Fruit fly (Drosophila melanogaster) whole organism, embryonic: ENCODE data around the gene Nf-YC.

ENCODE experiments used
- Antp ChIP-seq: fragments of 200-800 bp; sonication (Bioruptor generic); optimal IDR thresholded peaks from 3 replicates; lab custom pipeline; 2016; ENCODE audit warnings: missing biosample characterization, missing genetic modification characterization
- Atf-2 ChIP-seq: fragments of 200-800 bp; sonication (Bioruptor generic); optimal IDR thresholded peaks from 2 replicates; lab custom pipeline; 2016; ENCODE audit warnings: missing biosample characterization, missing genetic modification characterization
- Bgb ChIP-seq: fragments of 200-800 bp; sonication (Bioruptor generic); IDR thresholded peaks from 2 replicates; pipeline ENCODE4 v1.3.6; 2022; ENCODE audit warnings: missing biosample characterization, missing genetic modification characterization; ENCODE audit not compliant: partially characterized antibody
- CG10209 ChIP-seq: fragments of 200-800 bp; sonication (Bioruptor generic); optimal IDR thresholded peaks from 3 replicates; lab custom pipeline; 2017; ENCODE audit warnings: missing biosample characterization, mild to moderate bottlenecking, missing genetic modification characterization, missing genetic modification reagents
- CG10321 ChIP-seq: fragments of 200-800 bp; sonication (Bioruptor generic); IDR thresholded peaks from 2 replicates; pipeline ENCODE4 v1.3.6; 2022; ENCODE audit warnings: missing biosample characterization, missing genetic modification characterization
- CG12744 ChIP-seq: fragments of 200-800 bp; sonication (Bioruptor generic); optimal IDR thresholded peaks from 2 replicates; lab custom pipeline; 2016; ENCODE audit warnings: missing biosample characterization, missing genetic modification characterization
- CG13624 ChIP-seq: fragments of 200-800 bp; sonication (Bioruptor generic); optimal IDR thresholded peaks from 2 replicates; lab custom pipeline; 2016; ENCODE audit warnings: missing biosample characterization, missing genetic modification characterization
- CG14050 ChIP-seq: fragments of 200-800 bp; sonication (Bioruptor generic); IDR thresholded peaks from 3 replicates; pipeline ENCODE4 v1.3.6; 2022; ENCODE audit warnings: missing biosample characterization, missing genetic modification characterization
- CG15479 ChIP-seq: fragments of 200-800 bp; sonication (Bioruptor generic); optimal IDR thresholded peaks from 3 replicates; lab custom pipeline; 2019; ENCODE audit warnings: missing biosample characterization, mild to moderate bottlenecking, missing genetic modification characterization, moderate library complexity
- CG17385 ChIP-seq: fragments of 200-800 bp; sonication (Bioruptor generic); optimal IDR thresholded peaks from 3 replicates; lab custom pipeline; 2018; ENCODE audit warnings: missing biosample characterization, mild to moderate bottlenecking, missing genetic modification characterization
- CG18619 ChIP-seq: fragments of 200-800 bp; sonication (Bioruptor generic); optimal IDR thresholded peaks from 3 replicates; lab custom pipeline; 2017; ENCODE audit warnings: missing biosample characterization, mild to moderate bottlenecking, missing genetic modification characterization
- CG18764 ChIP-seq: fragments of 200-800 bp; sonication (Bioruptor generic); optimal IDR thresholded peaks from 3 replicates; lab custom pipeline; 2016; ENCODE audit warnings: missing biosample characterization, missing genetic modification characterization
- CG34376 ChIP-seq: fragments of 200-800 bp; sonication (Bioruptor generic); optimal IDR thresholded peaks from 2 replicates; lab custom pipeline; 2018; ENCODE audit warnings: missing biosample characterization, mild to moderate bottlenecking, missing genetic modification characterization
- CG43689 ChIP-seq: fragments of 200-800 bp; sonication (Bioruptor generic); IDR thresholded peaks from 2 replicates; pipeline ENCODE4 v1.3.6; 2022; ENCODE audit warnings: missing biosample characterization, missing genetic modification characterization
- CG4424 ChIP-seq: fragments of 200-800 bp; sonication (Bioruptor generic); optimal IDR thresholded peaks from 3 replicates; lab custom pipeline; 2016; ENCODE audit warnings: missing biosample characterization, missing genetic modification characterization
- CG5180 ChIP-seq: fragments of 200-800 bp; sonication (Bioruptor generic); optimal IDR thresholded peaks from 3 replicates; lab custom pipeline; 2017; ENCODE audit warnings: missing biosample characterization, missing genetic modification characterization, mild to moderate bottlenecking, moderate library complexity, missing genetic modification reagents
- CG6654 ChIP-seq: fragments of 200-800 bp; sonication (Bioruptor generic); optimal IDR thresholded peaks from 2 replicates; lab custom pipeline; 2017; ENCODE audit warnings: missing biosample characterization, mild to moderate bottlenecking, missing genetic modification characterization
- CG9932 ChIP-seq: fragments of 200-800 bp; sonication (Bioruptor generic); IDR thresholded peaks from 2 replicates; pipeline ENCODE4 v1.3.6; 2022; ENCODE audit warnings: missing biosample characterization, missing genetic modification characterization
- CHES-1-like ChIP-seq: fragments of 200-800 bp; sonication (Bioruptor generic); optimal IDR thresholded peaks from 2 replicates; lab custom pipeline; 2016; ENCODE audit warnings: missing biosample characterization, missing genetic modification characterization
- D ChIP-seq, 2 experiments: fragments of 200-800 bp in 1 of 2; fragments of >200 bp in 1 of 2; sonication (Bioruptor generic) in 1 of 2; optimal IDR thresholded peaks; 2 replicates in 1 of 2; 3 replicates in 1 of 2; lab custom pipeline; 2017; ENCODE audit warnings: mild to moderate bottlenecking in 1 of 2, missing biosample characterization in 1 of 2, missing genetic modification characterization in 1 of 2, missing genetic modification reagents in 1 of 2
- Deaf1 ChIP-seq: fragments of 200-800 bp; optimal IDR thresholded peaks from 3 replicates; lab custom pipeline; 2019; ENCODE audit warnings: missing biosample characterization, mild to moderate bottlenecking, missing genetic modification characterization, moderate library complexity
- H2.0 ChIP-seq: fragments of 200-800 bp; sonication (Bioruptor generic); IDR thresholded peaks from 2 replicates; pipeline ENCODE4 v1.3.6; 2022; ENCODE audit warnings: missing biosample characterization, missing genetic modification characterization
- Hey ChIP-seq: fragments of 200-800 bp; sonication (Bioruptor generic); optimal IDR thresholded peaks from 3 replicates; lab custom pipeline; 2018; ENCODE audit warnings: missing biosample characterization, mild to moderate bottlenecking, missing genetic modification characterization
- Hsf ChIP-seq: fragments of 200-800 bp; sonication (Bioruptor generic); optimal IDR thresholded peaks from 3 replicates; lab custom pipeline; 2016; ENCODE audit warnings: missing biosample characterization, missing genetic modification characterization
- Kr ChIP-seq: fragments of 200-800 bp; sonication (Bioruptor generic); optimal IDR thresholded peaks from 2 replicates; lab custom pipeline; 2017; ENCODE audit warnings: missing biosample characterization, mild to moderate bottlenecking, missing genetic modification characterization
- MESR4 ChIP-seq: fragments of 200-800 bp; sonication (Bioruptor generic); optimal IDR thresholded peaks from 2 replicates; lab custom pipeline; 2018; ENCODE audit warnings: missing biosample characterization, mild to moderate bottlenecking, missing genetic modification characterization, moderate library complexity
- Myb ChIP-seq: fragments of 200-800 bp; sonication (Bioruptor generic); optimal IDR thresholded peaks from 2 replicates; lab custom pipeline; 2016; ENCODE audit warnings: missing biosample characterization, missing genetic modification characterization
- Optix ChIP-seq: fragments of 200-800 bp; sonication (Bioruptor generic); IDR thresholded peaks from 3 replicates; pipeline ENCODE4 v1.3.6; 2022; ENCODE audit warnings: missing biosample characterization, missing genetic modification characterization
- Side ChIP-seq: fragments of 200-800 bp; sonication (Bioruptor generic); optimal IDR thresholded peaks from 2 replicates; lab custom pipeline; 2016; ENCODE audit warnings: missing biosample characterization, missing genetic modification characterization
- Six4 ChIP-seq: fragments of 200-800 bp; sonication (Bioruptor generic); optimal IDR thresholded peaks from 2 replicates; lab custom pipeline; 2016; ENCODE audit warnings: missing biosample characterization, missing genetic modification characterization
- Trl ChIP-seq, 3 experiments: fragments of >200 bp in 2 of 3; fragments of 200-800 bp in 1 of 3; sonication (Bioruptor generic) in 1 of 3; optimal IDR thresholded peaks; 2 replicates in 1 of 3; 3 replicates in 2 of 3; lab custom pipeline; 2016 to 2017; ENCODE audit warnings: missing biosample characterization in 1 of 3, missing genetic modification characterization in 1 of 3
- abd-A ChIP-seq: fragments of 200-800 bp; sonication (Bioruptor generic); optimal IDR thresholded peaks from 3 replicates; lab custom pipeline; 2019; ENCODE audit warnings: missing biosample characterization, mild to moderate bottlenecking, missing genetic modification characterization, moderate library complexity
- az2 ChIP-seq: fragments of 200-800 bp; sonication (Bioruptor generic); optimal IDR thresholded peaks from 3 replicates; lab custom pipeline; 2016; ENCODE audit warnings: missing biosample characterization, missing genetic modification characterization
- br ChIP-seq: fragments of >200 bp; optimal IDR thresholded peaks from 2 replicates; lab custom pipeline; 2017
- cato ChIP-seq: fragments of 200-800 bp; sonication (Bioruptor generic); optimal IDR thresholded peaks from 2 replicates; lab custom pipeline; 2016; ENCODE audit warnings: missing biosample characterization, missing genetic modification characterization, borderline replicate concordance
- dm ChIP-seq: fragments of 200-800 bp; sonication (Bioruptor generic); optimal IDR thresholded peaks from 3 replicates; lab custom pipeline; 2016; ENCODE audit warnings: missing biosample characterization, missing genetic modification characterization
- ftz-f1 ChIP-seq: fragments of 200-800 bp; sonication (Bioruptor generic); optimal IDR thresholded peaks from 2 replicates; lab custom pipeline; 2016; ENCODE audit warnings: missing biosample characterization, missing genetic modification characterization
- h ChIP-seq: fragments of >200 bp; optimal IDR thresholded peaks from 2 replicates; lab custom pipeline; 2017
- hbn ChIP-seq: fragments of 200-800 bp; sonication (Bioruptor generic); IDR thresholded peaks from 2 replicates; pipeline ENCODE4 v1.3.6; 2022; ENCODE audit warnings: missing biosample characterization, missing genetic modification characterization; ENCODE audit not compliant: partially characterized antibody
- hth ChIP-seq: fragments of >200 bp; optimal IDR thresholded peaks from 2 replicates; lab custom pipeline; 2017; ENCODE audit warnings: inconsistent platforms
- lbe ChIP-seq: fragments of 200-800 bp; sonication (Bioruptor generic); optimal IDR thresholded peaks from 2 replicates; lab custom pipeline; 2016; ENCODE audit warnings: missing biosample characterization, mild to moderate bottlenecking, missing genetic modification characterization
- lmd ChIP-seq: fragments of 200-800 bp; sonication (Bioruptor generic); IDR thresholded peaks from 2 replicates; pipeline ENCODE4 v1.3.6; 2022; ENCODE audit warnings: missing biosample characterization, missing genetic modification characterization
- oc ChIP-seq: fragments of 200-800 bp; sonication (Bioruptor generic); optimal IDR thresholded peaks from 2 replicates; lab custom pipeline; 2018; ENCODE audit warnings: missing biosample characterization, mild to moderate bottlenecking, missing genetic modification characterization, moderate library complexity
- peb ChIP-seq: fragments of 200-800 bp; sonication (Bioruptor generic); IDR thresholded peaks from 2 replicates; pipeline ENCODE4 v1.3.6; 2022; ENCODE audit warnings: missing biosample characterization, missing genetic modification characterization
- pfk ChIP-seq: fragments of 200-800 bp; sonication (Bioruptor generic); optimal IDR thresholded peaks from 2 replicates; lab custom pipeline; 2018; ENCODE audit warnings: missing biosample characterization, mild to moderate bottlenecking, missing genetic modification characterization, moderate library complexity
- tio ChIP-seq: fragments of 200-800 bp; sonication (Bioruptor generic); optimal IDR thresholded peaks from 2 replicates; lab custom pipeline; 2017; ENCODE audit warnings: missing biosample characterization, missing genetic modification characterization, inconsistent platforms
- tll ChIP-seq, 2 experiments: fragments of 200-800 bp in 1 of 2; fragments of >200 bp in 1 of 2; sonication (Bioruptor generic) in 1 of 2; optimal IDR thresholded peaks; 2 replicates each; lab custom pipeline; 2017 to 2019; ENCODE audit warnings: missing biosample characterization in 2 of 2, missing genetic modification characterization in 2 of 2, mild to moderate bottlenecking in 1 of 2, moderate library complexity in 1 of 2

Nf-YC gene

dm6 chrX:6862521-6863288 lies 42.0 kb upstream of the Nf-YC start (continued):
- peak; percentile 8 for TF ChIP-seq dm (GFP tag; lab: Kevin White, UChicago)
- TF ChIP-seq hbn (GFP tag; lab: Robert Waterston, UW), result 0 out of 2 replicates have a peak, but pooled peaks have one; percentile 25
- TF ChIP-seq CG5180, result peak; percentile 68
- TF ChIP-seq h (lab: Kevin White, UChicago), result no peak
- TF ChIP-seq abd-A, result peak; percentile 92
- peak; percentile 65 for TF ChIP-seq D (optimal IDR thresholded peaks at IDR 0.05; lab: Kevin White, UChicago)
- no peak for TF ChIP-seq D (GFP tag; optimal IDR thresholded peaks at IDR 0.05; lab: Kevin White, UChicago)
- peak; percentile 1 for TF ChIP-seq oc (tag; lab: Kevin White, UChicago)
- peak; percentile 70 for TF ChIP-seq pfk (GFP tag; lab: Kevin White, UChicago)
- TF ChIP-seq Deaf1 (tag; lab: Kevin White, UChicago), result peak; percentile 99
- TF ChIP-seq CG43689 (GFP tag; lab: Robert Waterston, UW), result no peak
- peak; percentile 78 for TF ChIP-seq CG10209 (GFP tag; lab: Kevin White, UChicago)
- TF ChIP-seq tll (GFP tag; optimal IDR thresholded peaks at IDR 0.05; lab: Kevin White, UChicago), result peak in 1 of 2 experiments; percentile 8
- TF ChIP-seq CG12744 (GFP tag; lab: Kevin White, UChicago), result no peak
- TF ChIP-seq peb (GFP tag; lab: Robert Waterston, UW), result no peak
- TF ChIP-seq CG4424 (GFP tag; lab: Kevin White, UChicago), result no peak
- peak; percentile 6; the same call in 1 of the 2 replicates for TF ChIP-seq CG9932 (GFP tag; lab: Robert Waterston, UW)
- peak; percentile 7 to 52 for TF ChIP-seq Trl (optimal IDR thresholded peaks at IDR 0.05; lab: Kevin White, UChicago)
- no peak for TF ChIP-seq Trl (GFP tag; optimal IDR thresholded peaks at IDR 0.05; lab: Kevin White, UChicago)
- TF ChIP-seq CG13624 (GFP tag; lab: Kevin White, UChicago), result peak; percentile 3
- TF ChIP-seq CG10321, result peak; percentile 49; the same call in 1 of the 2 replicates
- peak; percentile 78 for TF ChIP-seq CG15479 (GFP tag; lab: Kevin White, UChicago)
- TF ChIP-seq Six4 (GFP tag; lab: Kevin White, UChicago), result no peak

DNA sequence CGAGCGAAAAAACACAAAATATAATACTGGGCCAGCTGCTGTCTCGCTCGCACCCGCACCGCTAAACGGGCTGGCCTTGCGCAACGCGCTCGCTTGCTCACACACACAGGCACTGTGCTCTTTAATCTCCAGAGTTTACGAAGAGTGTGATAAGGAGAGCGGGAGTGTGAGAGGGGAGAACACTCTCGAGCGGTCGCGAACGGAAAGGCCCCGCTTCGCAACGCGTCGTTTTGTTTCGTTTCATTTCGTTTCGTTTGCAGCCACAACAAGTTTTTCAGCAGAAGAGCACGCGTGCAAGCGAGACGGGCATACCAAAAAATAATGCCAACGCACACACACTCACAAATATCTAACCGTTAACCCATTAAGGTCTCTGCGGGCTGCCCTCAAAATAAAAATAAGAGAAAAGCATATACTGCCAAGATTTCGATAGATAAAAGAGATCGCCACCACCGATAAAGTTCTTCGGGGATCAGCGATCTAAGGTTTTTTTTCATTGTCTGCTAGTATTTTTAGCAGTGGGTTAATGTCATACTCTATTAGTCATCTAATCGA lies 40.9 kb upstream of the Nf-YC start:
- TF ChIP-seq Side (GFP tag; lab: Kevin White, UChicago) (no peak), MESR4 (GFP tag; lab: Kevin White, UChicago) (no peak), cato (GFP tag; lab: Kevin White, UChicago) (no peak), Myb (GFP tag; lab: Kevin White, UChicago) (peak; percentile 51), tll (GFP tag; optimal IDR thresholded peaks at IDR 0.05; lab: Kevin White, UChicago) (no peak), hth (lab: Kevin White, UChicago) (no peak), Bgb (peak; percentile 32; the same call in 1 of the 2 replicates), CG34376 (peak; percentile 88), Hsf (GFP tag; lab: Kevin White, UChicago) (peak; percentile 43), dm (GFP tag; lab: Kevin White, UChicago) (peak; percentile 10), Optix (GFP tag; lab: Robert Waterston, UW) (peak; percentile 70; the same call in 2 of the 3 replicates), lmd (GFP tag; lab: Robert Waterston, UW) (peak; percentile 69), CG17385 (GFP tag; lab: Kevin White, UChicago) (peak; percentile 37), H2.0 (GFP tag; lab: Robert Waterston, UW) (peak; percentile 48; the same call in 1 of the 2 replicates), Atf-2 (GFP tag; lab: Kevin White, UChicago) (no peak), br (no peak), ftz-f1 (GFP tag; lab: Kevin White, UChicago) (peak; percentile 90), lbe (peak; percentile 36), CG18619 (GFP tag; lab: Kevin White, UChicago) (peak; percentile 9), Kr (GFP tag; lab: Kevin White, UChicago) (peak; percentile 81), CG18764 (GFP tag; lab: Kevin White, UChicago) (no peak), Hey (tag; lab: Kevin White, UChicago) (peak; percentile 52), az2 (GFP tag; lab: Kevin White, UChicago) (peak; percentile 17), CHES-1-like (peak; percentile 29), Antp (GFP tag; lab: Kevin White, UChicago) (no peak), CG15479 (GFP tag; lab: Kevin White, UChicago) (peak; percentile 94), CG14050 (peak; percentile 54; the same call in 1 of the 3 replicates), tio (GFP tag; lab: Kevin White, UChicago) (no peak), CG6654 (GFP tag; lab: Kevin White, UChicago) (no peak)
